Worm (Caenorhabditis elegans): Measurements from ENCODE around the gene rom-4.

The rom-4 gene

ce11 chrIV:17026568-17026967 lies 30.9 kb downstream of the rom-4 start:
- TF ChIP-seq gei-17 (GFP tag; optimal IDR thresholded peaks at IDR 0.05), result no peak
- TF ChIP-seq nhr-120 (GFP tag; IDR thresholded peaks at IDR 0.05), result no peak
- peak; percentile 72 for TF ChIP-seq attf-6 (GFP tag; IDR thresholded peaks at IDR 0.05)
- no peak for TF ChIP-seq die-1 (tag; optimal IDR thresholded peaks at IDR 0.05)
- no peak for TF ChIP-seq F10E7.11 (tag; optimal IDR thresholded peaks at IDR 0.05)
- TF ChIP-seq ztf-26 (tag; optimal IDR thresholded peaks at IDR 0.05), result no peak
- no peak for TF ChIP-seq nfya-2 (GFP tag; IDR thresholded peaks at IDR 0.05)
- TF ChIP-seq mxl-1 (tag; optimal IDR thresholded peaks at IDR 0.05), result no peak
- TF ChIP-seq snpc-4 (GFP tag; optimal IDR thresholded peaks at IDR 0.05), result no peak
- TF ChIP-seq snpc-4 (tag; optimal IDR thresholded peaks at IDR 0.05), result peak in 2 of 4 experiments; percentile 35 to 69

ce11 chrIV:17030494-17030893 lies 34.9 kb downstream of the rom-4 start, which contains the start of gene nhr-229:
Gene nhr-229, minus strand, starts transcription at chrIV:17030594.
- TF ChIP-seq bed-1 (GFP tag; IDR thresholded peaks at IDR 0.05), result no peak
- TF ChIP-seq ceh-79 (tag; optimal IDR thresholded peaks at IDR 0.05), result no peak
- no peak for TF ChIP-seq tlf-1 (GFP tag; optimal IDR thresholded peaks at IDR 0.05)
- no peak for TF ChIP-seq rcor-1 (GFP tag; IDR thresholded peaks at IDR 0.05)
- TF ChIP-seq attf-5 (GFP tag; optimal IDR thresholded peaks at IDR 0.05), result no peak
- no peak for TF ChIP-seq hsf-1 (GFP tag; IDR thresholded peaks at IDR 0.05)
- TF ChIP-seq nfya-2 (GFP tag; IDR thresholded peaks at IDR 0.05), result no peak
- TF ChIP-seq mxl-1 (tag; optimal IDR thresholded peaks at IDR 0.05), result no peak
- no peak for TF ChIP-seq F55B11.4 (tag; optimal IDR thresholded peaks at IDR 0.05; ENCODE audit: borderline replicate concordance, insufficient read depth)
- TF ChIP-seq attf-3 (GFP tag; conservative IDR thresholded peaks at IDR 0.05), result no peak
- no peak for TF ChIP-seq mcd-1 (GFP tag; IDR thresholded peaks at IDR 0.05)
- no peak for TF ChIP-seq nhr-27 (tag; optimal IDR thresholded peaks at IDR 0.05)
- TF ChIP-seq ztf-18 (tag; optimal IDR thresholded peaks at IDR 0.05), result no peak
- TF ChIP-seq F10E7.11 (tag; optimal IDR thresholded peaks at IDR 0.05), result no peak

- TF ChIP-seq bed-2 (GFP tag; IDR thresholded peaks at IDR 0.05), result no peak
- no peak for TF ChIP-seq madf-6 (GFP tag; IDR thresholded peaks at IDR 0.05)
- TF ChIP-seq hlh-12 (tag; optimal IDR thresholded peaks at IDR 0.05), result no peak
- TF ChIP-seq tbx-9 (tag; optimal IDR thresholded peaks at IDR 0.05; ENCODE audit: borderline replicate concordance), result no peak
- TF ChIP-seq ceh-79 (tag; optimal IDR thresholded peaks at IDR 0.05), result no peak
- TF ChIP-seq egl-44 (GFP tag; IDR thresholded peaks at IDR 0.05), result no peak
- no peak for TF ChIP-seq F55B11.4 (tag; optimal IDR thresholded peaks at IDR 0.05; ENCODE audit: borderline replicate concordance, insufficient read depth)
- TF ChIP-seq nfya-1 (tag; optimal IDR thresholded peaks at IDR 0.05; ENCODE audit: borderline replicate concordance, insufficient read depth), result no peak
- no peak for TF ChIP-seq mxl-1 (tag; optimal IDR thresholded peaks at IDR 0.05)
- TF ChIP-seq cebp-2 (GFP tag; IDR thresholded peaks at IDR 0.05), result no peak
- no peak for TF ChIP-seq efl-1 (GFP tag; optimal IDR thresholded peaks at IDR 0.05)
- TF ChIP-seq Y53G8AR.9 (GFP tag; conservative IDR thresholded peaks at IDR 0.05), result no peak
- TF ChIP-seq nhr-80 (tag; optimal IDR thresholded peaks at IDR 0.05), result no peak
Observed at ce11 chrIV:17039545-17039944, 43.9 kb downstream of the rom-4 start, which contains the start of gene Y116A8C.19. Gene Y116A8C.19, minus strand, starts transcription at chrIV:17039645.

- TF ChIP-seq repo-1 (tag; optimal IDR thresholded peaks at IDR 0.05), result no peak
- TF ChIP-seq rec-8 (tag; optimal IDR thresholded peaks at IDR 0.05), result no peak
- no peak for TF ChIP-seq dpff-1 (tag; optimal IDR thresholded peaks at IDR 0.05)
- TF ChIP-seq ceh-40 (GFP tag; IDR thresholded peaks at IDR 0.05), result no peak
- TF ChIP-seq madf-10 (tag; optimal IDR thresholded peaks at IDR 0.05), result no peak
- no peak for TF ChIP-seq bed-2 (GFP tag; IDR thresholded peaks at IDR 0.05)
- no peak for TF ChIP-seq T07F8.4 (tag; optimal IDR thresholded peaks at IDR 0.05)
- no peak for TF ChIP-seq hlh-26 (GFP tag; conservative IDR thresholded peaks at IDR 0.05)
- TF ChIP-seq snpc-3.4 (tag; optimal IDR thresholded peaks at IDR 0.05), result no peak
- TF ChIP-seq madf-8 (GFP tag; conservative IDR thresholded peaks at IDR 0.05), result no peak
- TF ChIP-seq Y56A3A.18 (GFP tag; IDR thresholded peaks at IDR 0.05), result no peak
- no peak for TF ChIP-seq F55B11.4 (tag; optimal IDR thresholded peaks at IDR 0.05; ENCODE audit: borderline replicate concordance, insufficient read depth)
- TF ChIP-seq tbp1 (GFP tag; optimal IDR thresholded peaks at IDR 0.05), result no peak
Observed at ce11 chrIV:17040618-17041017, 45.0 kb downstream of the rom-4 start, which contains the start of gene Y116A8C.20. Gene Y116A8C.20, plus strand, starts transcription at chrIV:17040918.
